Fruit fly (Drosophila melanogaster) whole organism, embryonic: ENCODE data around the gene JMJD5.

ENCODE experiments used
- Adf1 ChIP-seq: fragments of 200-800 bp; sonication (Bioruptor generic); IDR thresholded peaks from 2 replicates; pipeline ENCODE4 v1.3.6; 2022; ENCODE audit warnings: missing biosample characterization, missing genetic modification characterization
- Asciz ChIP-seq: fragments of 200-800 bp; sonication (Bioruptor generic); optimal IDR thresholded peaks from 2 replicates; lab custom pipeline; 2017; ENCODE audit warnings: missing biosample characterization, mild to moderate bottlenecking, missing genetic modification characterization, missing genetic modification reagents
- B-H2 ChIP-seq: fragments of 200-800 bp; sonication (Bioruptor generic); optimal IDR thresholded peaks from 2 replicates; lab custom pipeline; 2018; ENCODE audit warnings: missing biosample characterization, mild to moderate bottlenecking, missing genetic modification characterization
- CG10209 ChIP-seq: fragments of 200-800 bp; sonication (Bioruptor generic); optimal IDR thresholded peaks from 3 replicates; lab custom pipeline; 2017; ENCODE audit warnings: missing biosample characterization, mild to moderate bottlenecking, missing genetic modification characterization, missing genetic modification reagents
- CG11504 ChIP-seq: fragments of 200-800 bp; sonication (Bioruptor generic); optimal IDR thresholded peaks from 3 replicates; lab custom pipeline; 2019; ENCODE audit warnings: missing biosample characterization, mild to moderate bottlenecking, missing genetic modification characterization, moderate library complexity
- CG11695 ChIP-seq: fragments of 200-800 bp; sonication (Bioruptor generic); IDR thresholded peaks from 3 replicates; pipeline ENCODE4 v1.3.6; 2022; ENCODE audit warnings: missing biosample characterization, missing genetic modification characterization
- CG12104 ChIP-seq: fragments of 200-800 bp; sonication (Bioruptor generic); optimal IDR thresholded peaks from 3 replicates; lab custom pipeline; 2016; ENCODE audit warnings: missing biosample characterization, missing genetic modification characterization
- CG12219 ChIP-seq: fragments of 200-800 bp; sonication (Bioruptor generic); optimal IDR thresholded peaks from 3 replicates; lab custom pipeline; 2018; ENCODE audit warnings: missing biosample characterization, mild to moderate bottlenecking, missing genetic modification characterization
- CG14014 ChIP-seq: fragments of 200-800 bp; sonication (Bioruptor generic); IDR thresholded peaks from 2 replicates; pipeline ENCODE4 v1.3.6; 2022; ENCODE audit warnings: missing biosample characterization, missing genetic modification characterization
- CG30020 ChIP-seq: fragments of 200-800 bp; optimal IDR thresholded peaks from 2 replicates; lab custom pipeline; 2019; ENCODE audit warnings: missing biosample characterization, mild to moderate bottlenecking, missing genetic modification characterization, moderate library complexity
- CG3407 ChIP-seq: fragments of 200-800 bp; sonication (Bioruptor generic); optimal IDR thresholded peaks from 2 replicates; lab custom pipeline; 2018; ENCODE audit warnings: missing biosample characterization, mild to moderate bottlenecking, missing genetic modification characterization
- CG43689 ChIP-seq: fragments of 200-800 bp; sonication (Bioruptor generic); IDR thresholded peaks from 2 replicates; pipeline ENCODE4 v1.3.6; 2022; ENCODE audit warnings: missing biosample characterization, missing genetic modification characterization
- CG6654 ChIP-seq: fragments of 200-800 bp; sonication (Bioruptor generic); optimal IDR thresholded peaks from 2 replicates; lab custom pipeline; 2017; ENCODE audit warnings: missing biosample characterization, mild to moderate bottlenecking, missing genetic modification characterization
- CG9609 ChIP-seq: fragments of 200-800 bp; sonication (Bioruptor generic); optimal IDR thresholded peaks from 3 replicates; lab custom pipeline; 2016; ENCODE audit warnings: missing biosample characterization, missing genetic modification characterization
- CG9817 ChIP-seq: fragments of 200-800 bp; sonication (Bioruptor generic); optimal IDR thresholded peaks from 2 replicates; lab custom pipeline; 2018; ENCODE audit warnings: missing biosample characterization, mild to moderate bottlenecking, missing genetic modification characterization, moderate library complexity
- Dll ChIP-seq: fragments of 200-800 bp; sonication (Bioruptor generic); IDR thresholded peaks from 4 replicates; pipeline ENCODE4 v1.3.6; 2022; ENCODE audit warnings: missing biosample characterization, missing genetic modification characterization; ENCODE audit not compliant: partially characterized antibody
- GATAe ChIP-seq: fragments of 200-800 bp; sonication (Bioruptor generic); conservative IDR thresholded peaks from 2 replicates; pipeline ENCODE4 v1.3.6; 2022; ENCODE audit warnings: missing biosample characterization, missing genetic modification characterization
- HmgD ChIP-seq: fragments of 200-800 bp; sonication (Bioruptor generic); optimal IDR thresholded peaks from 3 replicates; lab custom pipeline; 2016; ENCODE audit warnings: missing biosample characterization, missing genetic modification characterization
- Lhr ChIP-seq: fragments of 200-800 bp; sonication (Bioruptor generic); optimal IDR thresholded peaks from 3 replicates; lab custom pipeline; 2017; ENCODE audit warnings: mild to moderate bottlenecking, missing biosample characterization, missing genetic modification reagents, missing genetic modification characterization
- MESR4 ChIP-seq: fragments of 200-800 bp; sonication (Bioruptor generic); optimal IDR thresholded peaks from 2 replicates; lab custom pipeline; 2018; ENCODE audit warnings: missing biosample characterization, mild to moderate bottlenecking, missing genetic modification characterization, moderate library complexity
- Med ChIP-seq: fragments of 200-800 bp; sonication (Bioruptor generic); peaks from one replicate; lab custom pipeline; 2016; ENCODE audit warnings: missing biosample characterization, missing genetic modification characterization, mild to moderate bottlenecking, inconsistent platforms, moderate library complexity
- Myb ChIP-seq: fragments of 200-800 bp; sonication (Bioruptor generic); optimal IDR thresholded peaks from 2 replicates; lab custom pipeline; 2016; ENCODE audit warnings: missing biosample characterization, missing genetic modification characterization
- Oli ChIP-seq: fragments of 200-800 bp; sonication (Bioruptor generic); optimal IDR thresholded peaks from 2 replicates; lab custom pipeline; 2018; ENCODE audit warnings: missing biosample characterization, mild to moderate bottlenecking, missing genetic modification characterization, moderate library complexity
- Sox102F ChIP-seq: fragments of 200-800 bp; sonication (Bioruptor generic); optimal IDR thresholded peaks from 2 replicates; lab custom pipeline; 2018; ENCODE audit warnings: missing biosample characterization, mild to moderate bottlenecking, missing genetic modification characterization, moderate library complexity
- Sry-δ ChIP-seq: fragments of 200-800 bp; sonication (Bioruptor generic); optimal IDR thresholded peaks from 2 replicates; lab custom pipeline; 2016; ENCODE audit warnings: missing biosample characterization, missing genetic modification characterization
- TFAM ChIP-seq: fragments of 200-800 bp; sonication (Bioruptor generic); optimal IDR thresholded peaks from 2 replicates; lab custom pipeline; 2017; ENCODE audit warnings: missing biosample characterization, missing genetic modification characterization, inconsistent platforms
- Taf1 ChIP-seq: fragments of 200-800 bp; sonication (Bioruptor generic); IDR thresholded peaks from 2 replicates; pipeline ENCODE4 v1.3.6; 2022; ENCODE audit warnings: missing biosample characterization, missing genetic modification characterization
- Usf ChIP-seq: fragments of 200-800 bp; sonication (Bioruptor generic); optimal IDR thresholded peaks from 2 replicates; lab custom pipeline; 2017; ENCODE audit warnings: missing genotype, missing biosample characterization, missing genetic modification characterization
- abd-A ChIP-seq: fragments of 200-800 bp; sonication (Bioruptor generic); optimal IDR thresholded peaks from 3 replicates; lab custom pipeline; 2019; ENCODE audit warnings: missing biosample characterization, mild to moderate bottlenecking, missing genetic modification characterization, moderate library complexity
- ato ChIP-seq: fragments of 200-800 bp; sonication (Bioruptor generic); IDR thresholded peaks from 2 replicates; pipeline ENCODE4 v1.3.6; 2022; ENCODE audit warnings: missing biosample characterization, missing genetic modification characterization; ENCODE audit not compliant: partially characterized antibody
- chif ChIP-seq, 2 experiments: fragments of 200-800 bp; sonication (Bioruptor generic); optimal IDR thresholded peaks; 3 replicates each; lab custom pipeline; 2016; ENCODE audit warnings: missing biosample characterization in 2 of 2, missing genetic modification characterization in 2 of 2
- danr ChIP-seq: fragments of 200-800 bp; sonication (Bioruptor generic); IDR thresholded peaks from 2 replicates; pipeline ENCODE4 v1.3.6; 2022; ENCODE audit warnings: missing biosample characterization, missing genetic modification characterization
- eve ChIP-seq, 2 experiments: fragments of >200 bp; optimal IDR thresholded peaks; 2 replicates each; lab custom pipeline; 2017; ENCODE audit warnings: missing biosample characterization in 2 of 2, missing genetic modification characterization in 2 of 2
- grn ChIP-seq: fragments of 200-800 bp; sonication (Bioruptor generic); optimal IDR thresholded peaks from 3 replicates; lab custom pipeline; 2017; ENCODE audit warnings: missing biosample characterization, missing genetic modification characterization
- jumu ChIP-seq: fragments of 200-800 bp; sonication (Bioruptor generic); optimal IDR thresholded peaks from 3 replicates; lab custom pipeline; 2016; ENCODE audit warnings: missing biosample characterization, missing genetic modification characterization
- lov ChIP-seq, 2 experiments: fragments of 200-800 bp in 1 of 2; fragments of >200 bp in 1 of 2; sonication (Bioruptor generic) in 1 of 2; IDR thresholded peaks in 1 of 2; optimal IDR thresholded peaks in 1 of 2; 2 replicates in 1 of 2; 3 replicates in 1 of 2; pipeline versions ENCODE4 v1.3.6 to Lab custom; 2017 to 2022; ENCODE audit warnings: missing biosample characterization in 1 of 2, missing genetic modification characterization in 1 of 2
- nau ChIP-seq: fragments of 200-800 bp; sonication (Bioruptor generic); optimal IDR thresholded peaks from 3 replicates; lab custom pipeline; 2017; ENCODE audit warnings: missing biosample characterization, mild to moderate bottlenecking, missing genetic modification characterization, missing genetic modification reagents
- nmo ChIP-seq: fragments of 200-800 bp; sonication (Bioruptor generic); optimal IDR thresholded peaks from 2 replicates; lab custom pipeline; 2018; ENCODE audit warnings: missing biosample characterization, mild to moderate bottlenecking, missing genetic modification characterization, moderate library complexity
- oc ChIP-seq: fragments of 200-800 bp; sonication (Bioruptor generic); optimal IDR thresholded peaks from 2 replicates; lab custom pipeline; 2018; ENCODE audit warnings: missing biosample characterization, mild to moderate bottlenecking, missing genetic modification characterization, moderate library complexity
- rib ChIP-seq: fragments of 200-800 bp; sonication (Bioruptor generic); IDR thresholded peaks from 2 replicates; pipeline ENCODE4 v1.3.6; 2022; ENCODE audit warnings: missing biosample characterization, missing genetic modification characterization
- row ChIP-seq: fragments of 200-800 bp; sonication (Bioruptor generic); IDR thresholded peaks from 3 replicates; pipeline ENCODE4 v1.3.6; 2022; ENCODE audit warnings: missing biosample characterization, missing genetic modification characterization
- sens-2 ChIP-seq: fragments of 200-800 bp; sonication (Bioruptor generic); IDR thresholded peaks from 2 replicates; pipeline ENCODE4 v1.3.6; 2022; ENCODE audit warnings: missing biosample characterization, missing genetic modification characterization
- sim ChIP-seq: fragments of 200-800 bp; sonication (Bioruptor generic); IDR thresholded peaks from 2 replicates; pipeline ENCODE4 v1.3.6; 2022; ENCODE audit warnings: missing biosample characterization, missing genetic modification characterization
- tna ChIP-seq: fragments of 200-800 bp; sonication (Bioruptor generic); IDR thresholded peaks from 2 replicates; pipeline ENCODE4 v1.3.6; 2022; ENCODE audit warnings: missing biosample characterization, missing genetic modification characterization; ENCODE audit not compliant: partially characterized antibody
- twi ChIP-seq: fragments of 200-800 bp; optimal IDR thresholded peaks from 2 replicates; lab custom pipeline; 2019; ENCODE audit warnings: missing biosample characterization, mild to moderate bottlenecking, missing genetic modification characterization, moderate library complexity
- tx ChIP-seq: fragments of 200-800 bp; sonication (Bioruptor generic); optimal IDR thresholded peaks from 2 replicates; lab custom pipeline; 2016; ENCODE audit warnings: missing biosample characterization, missing genetic modification characterization
- unc-4 ChIP-seq: fragments of 200-800 bp; sonication (Bioruptor generic); IDR thresholded peaks from 2 replicates; pipeline ENCODE4 v1.3.6; 2022; ENCODE audit warnings: missing biosample characterization, missing genetic modification characterization; ENCODE audit not compliant: partially characterized antibody
- vnd ChIP-seq: fragments of 200-800 bp; sonication (Bioruptor generic); IDR thresholded peaks from 3 replicates; pipeline ENCODE4 v1.3.6; 2022; ENCODE audit warnings: missing biosample characterization, missing genetic modification characterization; ENCODE audit not compliant: partially characterized antibody
- zen2 ChIP-seq: fragments of 200-800 bp; sonication (Bioruptor generic); IDR thresholded peaks from 3 replicates; pipeline ENCODE4 v1.3.6; 2022; ENCODE audit warnings: missing biosample characterization, missing genetic modification characterization; ENCODE audit not compliant: partially characterized antibody

The JMJD5 gene

dm6 chr3L:802700-803273 lies 38.4 kb downstream of the JMJD5 start (continued):
- TF ChIP-seq sens-2, result peak; percentile 87
- TF ChIP-seq CG12219 (GFP tag; lab: Kevin White, UChicago), result peak; percentile 89
- TF ChIP-seq nmo, result peak; percentile 84
- TF ChIP-seq danr (GFP tag; lab: Robert Waterston, UW), result peak; percentile 83
- peak; percentile 60 for TF ChIP-seq Asciz (GFP tag; lab: Kevin White, UChicago)
- TF ChIP-seq row (GFP tag; lab: Robert Waterston, UW), result peak; percentile 96
- peak; percentile 90 for TF ChIP-seq oc (tag; lab: Kevin White, UChicago)
- TF ChIP-seq Adf1 (GFP tag; lab: Robert Waterston, UW), result peak; percentile 66
- TF ChIP-seq CG14014, result peak; percentile 92
- TF ChIP-seq Oli (tag; lab: Kevin White, UChicago), result peak; percentile 88
- peak; percentile 92 for TF ChIP-seq CG11695 (GFP tag; lab: Robert Waterston, UW)
- peak; percentile 87 for TF ChIP-seq Taf1
- no peak for TF ChIP-seq vnd (GFP tag; lab: Robert Waterston, UW)
- no peak for TF ChIP-seq zen2 (GFP tag; lab: Robert Waterston, UW)
- peak; percentile 80 for TF ChIP-seq tx (GFP tag; lab: Kevin White, UChicago)
- TF ChIP-seq HmgD, result peak; percentile 84
- TF ChIP-seq CG12104 (GFP tag; lab: Kevin White, UChicago), result peak; percentile 37
- TF ChIP-seq Sry-δ (GFP tag; lab: Kevin White, UChicago), result peak; percentile 44
- TF ChIP-seq tna (GFP tag; lab: Robert Waterston, UW), result no peak
- TF ChIP-seq twi (tag; lab: Kevin White, UChicago), result peak; percentile 76
- TF ChIP-seq CG3407, result peak; percentile 85
- peak; percentile 77 for TF ChIP-seq B-H2 (GFP tag; lab: Kevin White, UChicago)
- TF ChIP-seq Lhr, result peak; percentile 62
- TF ChIP-seq nau (GFP tag; lab: Kevin White, UChicago), result peak; percentile 67
- TF ChIP-seq chif (GFP tag; optimal IDR thresholded peaks at IDR 0.05; lab: Kevin White, UChicago), result peak; percentile 83 to 94
- TF ChIP-seq CG6654 (GFP tag; lab: Kevin White, UChicago), result peak; percentile 59
- TF ChIP-seq TFAM (GFP tag; lab: Kevin White, UChicago), result no peak
- TF ChIP-seq CG9817 (tag; lab: Kevin White, UChicago), result peak; percentile 88
- peak; percentile 58 for TF ChIP-seq Usf
- TF ChIP-seq unc-4 (GFP tag; lab: Robert Waterston, UW), result no peak
- no peak for TF ChIP-seq lov (optimal IDR thresholded peaks at IDR 0.05; lab: Kevin White, UChicago)
- peak; percentile 93 for TF ChIP-seq lov (GFP tag; IDR thresholded peaks at IDR 0.05; lab: Robert Waterston, UW)
- TF ChIP-seq Dll, result no peak
- peak in 1 of 2 experiments; percentile 88 for TF ChIP-seq eve (GFP tag; optimal IDR thresholded peaks at IDR 0.05; lab: Kevin White, UChicago)
- peak; percentile 87 for TF ChIP-seq CG11504 (tag; lab: Kevin White, UChicago)
- peak; percentile 78 for TF ChIP-seq Myb
- peak; percentile 90 for TF ChIP-seq Sox102F
- TF ChIP-seq sim (GFP tag; lab: Robert Waterston, UW), result peak; percentile 70; the same call in 1 of the 2 replicates
- peak; percentile 80 for TF ChIP-seq CG9609
- TF ChIP-seq rib, result peak; percentile 89
- TF ChIP-seq CG43689 (GFP tag; lab: Robert Waterston, UW), result peak; percentile 69
- peak; percentile 27 for TF ChIP-seq MESR4 (GFP tag; lab: Kevin White, UChicago)
- peak; percentile 94 for TF ChIP-seq jumu (GFP tag; lab: Kevin White, UChicago)
- peak; percentile 21 for TF ChIP-seq CG30020 (tag; lab: Kevin White, UChicago)
- TF ChIP-seq Med (GFP tag; lab: Kevin White, UChicago), result peak; percentile 98
- no peak for TF ChIP-seq ato
- peak; percentile 89 for TF ChIP-seq CG10209 (GFP tag; lab: Kevin White, UChicago)
- no peak for TF ChIP-seq GATAe (GFP tag; lab: Robert Waterston, UW)
- peak; percentile 20 for TF ChIP-seq grn (GFP tag; lab: Kevin White, UChicago)
- TF ChIP-seq abd-A (tag; lab: Kevin White, UChicago), result peak; percentile 70
